Fruit fly (Drosophila melanogaster) whole organism, embryonic: ENCODE measurements around the gene cyr.

Experiments
- Ada2b ChIP-seq: fragments of 200-800 bp; sonication (Bioruptor generic); IDR thresholded peaks from 2 replicates; pipeline ENCODE4 v1.3.6; 2022; ENCODE audit warnings: missing biosample characterization, missing genetic modification characterization
- Adf1 ChIP-seq: fragments of 200-800 bp; sonication (Bioruptor generic); IDR thresholded peaks from 2 replicates; pipeline ENCODE4 v1.3.6; 2022; ENCODE audit warnings: missing biosample characterization, missing genetic modification characterization
- Atf3 ChIP-seq: fragments of 200-800 bp; sonication (Bioruptor generic); optimal IDR thresholded peaks from 3 replicates; lab custom pipeline; 2016; ENCODE audit warnings: missing biosample characterization, missing genetic modification characterization
- C15 ChIP-seq: fragments of 200-800 bp; sonication (Bioruptor generic); IDR thresholded peaks from 3 replicates; pipeline ENCODE4 v1.3.6; 2022; ENCODE audit warnings: missing biosample characterization, missing genetic modification characterization
- CG10366 ChIP-seq: fragments of 200-800 bp; sonication (Bioruptor generic); IDR thresholded peaks from 2 replicates; pipeline ENCODE4 v1.3.6; 2022; ENCODE audit warnings: missing biosample characterization, missing genetic modification characterization
- CG10462 ChIP-seq: fragments of 200-800 bp; sonication (Bioruptor generic); optimal IDR thresholded peaks from 2 replicates; lab custom pipeline; 2016; ENCODE audit warnings: missing biosample characterization, missing genetic modification characterization
- CG10979 ChIP-seq: fragments of 200-800 bp; sonication (Bioruptor generic); optimal IDR thresholded peaks from 2 replicates; lab custom pipeline; 2018; ENCODE audit warnings: missing biosample characterization, mild to moderate bottlenecking, missing genetic modification characterization, moderate library complexity
- CG11247 ChIP-seq: fragments of 200-800 bp; sonication (Bioruptor generic); IDR thresholded peaks from 2 replicates; pipeline ENCODE4 v1.3.6; 2022; ENCODE audit warnings: missing biosample characterization, missing genetic modification characterization
- CG12236 ChIP-seq: fragments of 200-800 bp; sonication (Bioruptor generic); optimal IDR thresholded peaks from 2 replicates; lab custom pipeline; 2016; ENCODE audit warnings: missing biosample characterization, missing genetic modification characterization
- CG15696 ChIP-seq: fragments of 200-800 bp; sonication (Bioruptor generic); optimal IDR thresholded peaks from 2 replicates; lab custom pipeline; 2019; ENCODE audit warnings: missing biosample characterization, mild to moderate bottlenecking, missing genetic modification characterization, moderate library complexity
- CG16863 ChIP-seq: fragments of 200-800 bp; sonication (Bioruptor generic); optimal IDR thresholded peaks from 3 replicates; lab custom pipeline; 2016; ENCODE audit warnings: missing biosample characterization, missing genetic modification characterization
- CG1792 ChIP-seq: fragments of 200-800 bp; sonication (Bioruptor generic); optimal IDR thresholded peaks from 2 replicates; lab custom pipeline; 2016; ENCODE audit warnings: missing biosample characterization, missing genetic modification characterization
- CG18619 ChIP-seq: fragments of 200-800 bp; sonication (Bioruptor generic); optimal IDR thresholded peaks from 3 replicates; lab custom pipeline; 2017; ENCODE audit warnings: missing biosample characterization, mild to moderate bottlenecking, missing genetic modification characterization
- CG2712 ChIP-seq: fragments of 200-800 bp; optimal IDR thresholded peaks from 3 replicates; lab custom pipeline; 2019; ENCODE audit warnings: missing biosample characterization, mild to moderate bottlenecking, missing genetic modification characterization, moderate library complexity
- CG3163 ChIP-seq: fragments of 200-800 bp; sonication (Bioruptor generic); optimal IDR thresholded peaks from 3 replicates; lab custom pipeline; 2016; ENCODE audit warnings: missing biosample characterization, missing genetic modification characterization
- CG32532 ChIP-seq: fragments of 200-800 bp; sonication (Bioruptor generic); IDR thresholded peaks from 2 replicates; pipeline ENCODE4 v1.3.6; 2022; ENCODE audit warnings: missing biosample characterization, missing genetic modification characterization
- CG33557 ChIP-seq: fragments of 200-800 bp; sonication (Bioruptor generic); optimal IDR thresholded peaks from 2 replicates; lab custom pipeline; 2019; ENCODE audit warnings: missing biosample characterization, mild to moderate bottlenecking, missing genetic modification characterization, moderate library complexity
- CG34376 ChIP-seq: fragments of 200-800 bp; sonication (Bioruptor generic); optimal IDR thresholded peaks from 2 replicates; lab custom pipeline; 2018; ENCODE audit warnings: missing biosample characterization, mild to moderate bottlenecking, missing genetic modification characterization
- CG34422 ChIP-seq: fragments of 200-800 bp; sonication (Bioruptor generic); IDR thresholded peaks from 3 replicates; pipeline ENCODE4 v1.3.6; 2022; ENCODE audit warnings: missing biosample characterization, missing genetic modification characterization
- CG6254 ChIP-seq: fragments of 200-800 bp; sonication (Bioruptor generic); optimal IDR thresholded peaks from 3 replicates; lab custom pipeline; 2017; ENCODE audit warnings: mild to moderate bottlenecking, missing biosample characterization, missing genetic modification reagents, missing genetic modification characterization
- CG7745 ChIP-seq: fragments of 200-800 bp; sonication (Bioruptor generic); optimal IDR thresholded peaks from 2 replicates; lab custom pipeline; 2018; ENCODE audit warnings: missing biosample characterization, mild to moderate bottlenecking, missing genetic modification characterization, moderate library complexity
- CG8281 ChIP-seq: fragments of 200-800 bp; sonication (Bioruptor generic); optimal IDR thresholded peaks from 2 replicates; lab custom pipeline; 2018; ENCODE audit warnings: missing biosample characterization, mild to moderate bottlenecking, missing genetic modification characterization, moderate library complexity
- CG8478 ChIP-seq: fragments of >200 bp; optimal IDR thresholded peaks from 2 replicates; lab custom pipeline; 2018
- CG9609 ChIP-seq: fragments of 200-800 bp; sonication (Bioruptor generic); optimal IDR thresholded peaks from 3 replicates; lab custom pipeline; 2016; ENCODE audit warnings: missing biosample characterization, missing genetic modification characterization
- CoRest ChIP-seq: fragments of 200-800 bp; sonication (Bioruptor generic); optimal IDR thresholded peaks from 3 replicates; lab custom pipeline; 2018; ENCODE audit warnings: missing biosample characterization, mild to moderate bottlenecking, missing genetic modification characterization, moderate library complexity
- Dip2 ChIP-seq: fragments of 200-800 bp; sonication (Bioruptor generic); IDR thresholded peaks from 2 replicates; pipeline ENCODE4 v1.3.6; 2022; ENCODE audit warnings: missing biosample characterization, missing genetic modification characterization
- Dll ChIP-seq: fragments of 200-800 bp; sonication (Bioruptor generic); IDR thresholded peaks from 4 replicates; pipeline ENCODE4 v1.3.6; 2022; ENCODE audit warnings: missing biosample characterization, missing genetic modification characterization; ENCODE audit not compliant: partially characterized antibody
- Dp ChIP-seq: fragments of 200-800 bp; sonication (Bioruptor generic); optimal IDR thresholded peaks from 2 replicates; lab custom pipeline; 2018; ENCODE audit warnings: missing biosample characterization, mild to moderate bottlenecking, missing genetic modification characterization, moderate library complexity
- Ets65A ChIP-seq: fragments of 200-800 bp; sonication (Bioruptor generic); peaks from one replicate; lab custom pipeline; 2016; ENCODE audit warnings: missing biosample characterization, missing genetic modification characterization
- Hsf ChIP-seq: fragments of 200-800 bp; sonication (Bioruptor generic); optimal IDR thresholded peaks from 3 replicates; lab custom pipeline; 2016; ENCODE audit warnings: missing biosample characterization, missing genetic modification characterization
- NK7.1 ChIP-seq: fragments of 200-800 bp; sonication (Bioruptor generic); optimal IDR thresholded peaks from 3 replicates; lab custom pipeline; 2016; ENCODE audit warnings: missing biosample characterization, missing genetic modification characterization
- Nf-YA ChIP-seq: fragments of 200-800 bp; sonication (Bioruptor generic); IDR thresholded peaks from 2 replicates; pipeline ENCODE4 v1.3.6; 2022; ENCODE audit warnings: missing biosample characterization, missing genetic modification characterization
- Nf-YC ChIP-seq: fragments of 200-800 bp; optimal IDR thresholded peaks from 3 replicates; lab custom pipeline; 2019; ENCODE audit warnings: missing biosample characterization, mild to moderate bottlenecking, missing genetic modification characterization, moderate library complexity
- Scr ChIP-seq: fragments of 200-800 bp; sonication (Bioruptor generic); IDR thresholded peaks from 2 replicates; pipeline ENCODE4 v1.3.6; 2022; ENCODE audit warnings: missing biosample characterization, missing genetic modification characterization; ENCODE audit not compliant: partially characterized antibody
- Sox102F ChIP-seq: fragments of 200-800 bp; sonication (Bioruptor generic); optimal IDR thresholded peaks from 2 replicates; lab custom pipeline; 2018; ENCODE audit warnings: missing biosample characterization, mild to moderate bottlenecking, missing genetic modification characterization, moderate library complexity
- ac ChIP-seq: fragments of 200-800 bp; sonication (Bioruptor generic); optimal IDR thresholded peaks from 3 replicates; lab custom pipeline; 2017; ENCODE audit warnings: missing biosample characterization, mild to moderate bottlenecking, missing genetic modification characterization
- amos ChIP-seq: fragments of 200-800 bp; sonication (Bioruptor generic); IDR thresholded peaks from 2 replicates; pipeline ENCODE4 v1.3.6; 2022; ENCODE audit warnings: missing biosample characterization, missing genetic modification characterization; ENCODE audit not compliant: partially characterized antibody
- chif ChIP-seq, 2 experiments: fragments of 200-800 bp; sonication (Bioruptor generic); optimal IDR thresholded peaks; 3 replicates each; lab custom pipeline; 2016; ENCODE audit warnings: missing biosample characterization in 2 of 2, missing genetic modification characterization in 2 of 2
- ci ChIP-seq: fragments of 200-800 bp; sonication (Bioruptor generic); IDR thresholded peaks from 3 replicates; pipeline ENCODE4 v1.3.6; 2022; ENCODE audit warnings: missing biosample characterization, missing genetic modification characterization
- corto ChIP-seq: fragments of 200-800 bp; sonication (Bioruptor generic); optimal IDR thresholded peaks from 2 replicates; lab custom pipeline; 2016; ENCODE audit warnings: missing biosample characterization, mild to moderate bottlenecking, missing genetic modification characterization, moderate library complexity
- crol ChIP-seq: fragments of 200-800 bp; sonication (Bioruptor generic); IDR thresholded peaks from 2 replicates; pipeline ENCODE4 v1.3.6; 2022; ENCODE audit warnings: missing biosample characterization, missing genetic modification characterization
- da ChIP-seq: fragments of 200-800 bp; sonication (Bioruptor generic); optimal IDR thresholded peaks from 2 replicates; lab custom pipeline; 2016; ENCODE audit warnings: missing biosample characterization, missing genetic modification characterization
- dati ChIP-seq: fragments of 200-800 bp; sonication (Bioruptor generic); IDR thresholded peaks from 2 replicates; pipeline ENCODE4 v1.3.6; 2022; ENCODE audit warnings: missing biosample characterization, missing genetic modification characterization
- ftz-f1 ChIP-seq: fragments of 200-800 bp; sonication (Bioruptor generic); optimal IDR thresholded peaks from 2 replicates; lab custom pipeline; 2016; ENCODE audit warnings: missing biosample characterization, missing genetic modification characterization
- her ChIP-seq: fragments of 200-800 bp; sonication (Bioruptor generic); optimal IDR thresholded peaks from 2 replicates; lab custom pipeline; 2016; ENCODE audit warnings: missing biosample characterization, missing genetic modification characterization
- nmo ChIP-seq: fragments of 200-800 bp; sonication (Bioruptor generic); optimal IDR thresholded peaks from 2 replicates; lab custom pipeline; 2018; ENCODE audit warnings: missing biosample characterization, mild to moderate bottlenecking, missing genetic modification characterization, moderate library complexity
- oc ChIP-seq: fragments of 200-800 bp; sonication (Bioruptor generic); optimal IDR thresholded peaks from 2 replicates; lab custom pipeline; 2018; ENCODE audit warnings: missing biosample characterization, mild to moderate bottlenecking, missing genetic modification characterization, moderate library complexity
- schlank ChIP-seq: fragments of 200-800 bp; sonication (Bioruptor generic); optimal IDR thresholded peaks from 2 replicates; lab custom pipeline; 2018; ENCODE audit warnings: missing biosample characterization, mild to moderate bottlenecking, missing genetic modification characterization
- vfl ChIP-seq: fragments of 200-800 bp; sonication (Bioruptor generic); optimal IDR thresholded peaks from 2 replicates; lab custom pipeline; 2016; ENCODE audit warnings: missing biosample characterization, missing genetic modification characterization
- wor ChIP-seq: fragments of 200-800 bp; sonication (Bioruptor generic); IDR thresholded peaks from 2 replicates; pipeline ENCODE4 v1.3.6; 2022; ENCODE audit warnings: missing biosample characterization, missing genetic modification characterization
- zen ChIP-seq: fragments of 200-800 bp; sonication (Bioruptor generic); optimal IDR thresholded peaks from 3 replicates; lab custom pipeline; 2018; ENCODE audit warnings: missing biosample characterization, mild to moderate bottlenecking, missing genetic modification characterization, moderate library complexity

cyr gene

dm6 chrX:8092075-8092682 is 43.3 kb downstream of the cyr start (continued):
- TF ChIP-seq Dip2 (GFP tag; lab: Robert Waterston, UW) (no peak), Adf1 (GFP tag; lab: Robert Waterston, UW) (peak; percentile 87), CG10366 (GFP tag; lab: Robert Waterston, UW) (peak; percentile 90), nmo (peak; percentile 97), Atf3 (GFP tag; lab: Kevin White, UChicago) (peak; percentile 62), ac (GFP tag; lab: Kevin White, UChicago) (peak; percentile 45), Hsf (peak; percentile 89), CG34422 (GFP tag; lab: Robert Waterston, UW) (peak; percentile 92), CG10462 (GFP tag; lab: Kevin White, UChicago) (peak; percentile 90), corto (peak; percentile 83), amos (GFP tag; lab: Robert Waterston, UW) (no peak), her (GFP tag; lab: Kevin White, UChicago) (peak; percentile 57), CG15696 (tag; lab: Kevin White, UChicago) (peak; percentile 81), Ada2b (GFP tag; lab: Robert Waterston, UW) (peak; percentile 86), Nf-YC (tag; lab: Kevin White, UChicago) (peak; percentile 91), schlank (tag; lab: Kevin White, UChicago) (peak; percentile 77), Ets65A (GFP tag; lab: Kevin White, UChicago) (peak; percentile 69), zen (tag; lab: Kevin White, UChicago) (peak; percentile 82), Dll (GFP tag; lab: Robert Waterston, UW) (no peak), vfl (peak; percentile 71), CG34376 (GFP tag; lab: Kevin White, UChicago) (peak; percentile 97), CG12236 (GFP tag; lab: Kevin White, UChicago) (peak; percentile 61), CG7745 (tag; lab: Kevin White, UChicago) (no peak), crol (GFP tag; lab: Robert Waterston, UW) (peak; percentile 95), Dp (peak; percentile 11), CoRest (tag; lab: Kevin White, UChicago) (peak; percentile 98), CG2712 (tag; lab: Kevin White, UChicago) (peak; percentile 97), oc (tag; lab: Kevin White, UChicago) (peak; percentile 92), CG3163 (GFP tag; lab: Kevin White, UChicago) (peak; percentile 56), CG1792 (GFP tag; lab: Kevin White, UChicago) (peak; percentile 79), chif (GFP tag; optimal IDR thresholded peaks at IDR 0.05; lab: Kevin White, UChicago) (peak; percentile 67 to 86), Sox102F (GFP tag; lab: Kevin White, UChicago) (peak; percentile 95), CG6254 (GFP tag; lab: Kevin White, UChicago) (peak; percentile 88), CG9609 (GFP tag; lab: Kevin White, UChicago) (peak; percentile 78), CG8281 (tag; lab: Kevin White, UChicago) (peak; percentile 83), ci (GFP tag; lab: Robert Waterston, UW) (peak; percentile 80), da (peak; percentile 33), dati (GFP tag; lab: Robert Waterston, UW) (peak; percentile 67), CG10979 (tag; lab: Kevin White, UChicago) (peak; percentile 96), CG16863 (GFP tag; lab: Kevin White, UChicago) (peak; percentile 71), Scr (GFP tag; lab: Robert Waterston, UW) (no peak), CG32532 (GFP tag; lab: Robert Waterston, UW) (peak; percentile 91), C15 (GFP tag; lab: Robert Waterston, UW) (peak; percentile 69), NK7.1 (GFP tag; lab: Kevin White, UChicago) (peak; percentile 63), ftz-f1 (peak; percentile 25), CG11247 (GFP tag; lab: Robert Waterston, UW) (peak; percentile 86), CG8478 (lab: Kevin White, UChicago) (no peak), wor (GFP tag; lab: Robert Waterston, UW) (peak; percentile 89), CG18619 (GFP tag; lab: Kevin White, UChicago) (peak; percentile 95), Nf-YA (GFP tag; lab: Robert Waterston, UW) (peak; percentile 78), CG33557 (GFP tag; lab: Kevin White, UChicago) (peak; percentile 91)
